Comparison of ENCODE assay signal across 2 worm cellular contexts in the genomic region with DNA sequence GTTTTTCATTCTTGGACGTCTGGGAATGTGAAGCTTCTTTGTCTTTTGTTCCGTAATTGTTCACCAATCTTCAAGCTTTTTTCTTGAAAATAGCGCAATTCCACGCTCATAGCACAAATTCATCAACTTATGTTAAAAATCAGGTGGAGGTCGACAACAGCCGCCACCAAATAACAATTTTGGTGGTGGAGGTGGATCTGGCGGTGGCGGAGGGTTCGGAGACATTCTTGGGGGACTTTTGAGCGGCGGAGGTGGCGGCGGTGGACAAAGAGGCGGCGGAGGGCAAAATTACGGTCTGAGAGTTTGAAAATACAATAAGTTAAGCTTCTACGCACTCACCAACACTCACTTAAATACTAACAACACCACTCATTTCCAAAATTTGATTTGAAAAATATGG.
A peak's percentile ranks its signal among the peaks of the same experiment; 100 is the strongest.
TF ChIP-seq lines count a peak whose summit lies in the region.

No protein-coding gene starts in this region.

TF ChIP-seq in whole organism, L4 larva, 104 proteins besides CTCF, POLR2A, EP300 and RAD21:
- TF ChIP-seq aha-1 (tag; lab: Kevin White, UChicago) (peak; percentile 11), ctbp-1 (GFP tag; IDR thresholded peaks at IDR 0.05; lab: Robert Waterston, UW) (no peak), T26A8.4 (GFP tag; IDR thresholded peaks at IDR 0.05; lab: Robert Waterston, UW) (no peak), madf-5 (GFP tag; IDR thresholded peaks at IDR 0.05; lab: Robert Waterston, UW) (no peak), snpc-1.2 (GFP tag; IDR thresholded peaks at IDR 0.05; lab: Robert Waterston, UW) (0 out of 2 replicates have a peak, but pooled peaks have one; percentile 8), D1046.2 (GFP tag; IDR thresholded peaks at IDR 0.05; lab: Robert Waterston, UW) (peak; percentile 57; the same call in 1 of the 2 replicates), ztf-11 (tag; optimal IDR thresholded peaks at IDR 0.05; lab: Kevin White, UChicago) (no peak), mxl-2 (GFP tag; conservative IDR thresholded peaks at IDR 0.05; lab: Robert Waterston, UW) (no peak), R02D3.7 (tag; optimal IDR thresholded peaks at IDR 0.05; lab: Kevin White, UChicago) (no peak), nhr-6 (tag; optimal IDR thresholded peaks at IDR 0.05; lab: Kevin White, UChicago) (no peak), vab-7 (GFP tag; IDR thresholded peaks at IDR 0.05; lab: Robert Waterston, UW) (no peak), hmg-1.1 (GFP tag; IDR thresholded peaks at IDR 0.05; lab: Robert Waterston, UW) (no peak), F44E2.7 (GFP tag; IDR thresholded peaks at IDR 0.05; lab: Robert Waterston, UW) (no peak), ama-1 (optimal IDR thresholded peaks at IDR 0.05; lab: Kevin White, UChicago) (no peak), nhr-42 (GFP tag; IDR thresholded peaks at IDR 0.05; lab: Robert Waterston, UW) (no peak), pqm-1 (tag; optimal IDR thresholded peaks at IDR 0.05; lab: Kevin White, UChicago) (no peak), unc-130 (GFP tag; optimal IDR thresholded peaks at IDR 0.05; lab: Kevin White, UChicago) (no peak), nhr-48 (tag; optimal IDR thresholded peaks at IDR 0.05; lab: Kevin White, UChicago) (no peak), set-16 (GFP tag; IDR thresholded peaks at IDR 0.05; lab: Robert Waterston, UW) (peak; percentile 64), lim-7 (GFP tag; IDR thresholded peaks at IDR 0.05; lab: Robert Waterston, UW) (no peak)

TF ChIP-seq in whole organism, young adult, 124 proteins besides CTCF, POLR2A, EP300 and RAD21:
- TF ChIP-seq mes-4 (tag; optimal IDR thresholded peaks at IDR 0.05; lab: Kevin White, UChicago) (no peak), lin-26 (GFP tag; IDR thresholded peaks at IDR 0.05; lab: Robert Waterston, UW) (no peak), F22D6.2 (tag; optimal IDR thresholded peaks at IDR 0.05; lab: Kevin White, UChicago) (no peak), T07F8.4 (tag; optimal IDR thresholded peaks at IDR 0.05; lab: Kevin White, UChicago) (no peak), lir-1 (GFP tag; conservative IDR thresholded peaks at IDR 0.05; lab: Robert Waterston, UW) (no peak), egrh-3 (GFP tag; IDR thresholded peaks at IDR 0.05; lab: Robert Waterston, UW) (peak; percentile 8; the same call in 1 of the 2 replicates), zfh-2 (GFP tag; conservative IDR thresholded peaks at IDR 0.05; lab: Robert Waterston, UW) (peak; percentile 65), ztf-6 (GFP tag; IDR thresholded peaks at IDR 0.05; lab: Robert Waterston, UW) (0 out of 2 replicates have a peak, but pooled peaks have one; percentile 16)
